Worm (Caenorhabditis elegans) whole organism, mixed stage, embryonic: ENCODE measurements around the gene ptr-9.

Experiments used
- M03D4.4 ChIP-seq: sonication (generic microtip); optimal IDR thresholded peaks from 2 replicates; lab custom pipeline; 2017; ENCODE audit warnings: mild to moderate bottlenecking, missing genetic modification characterization, missing compliant biosample characterization
- bed-3 ChIP-seq: fragments of 200-800 bp; sonication (Bioruptor generic); optimal IDR thresholded peaks from 3 replicates; lab custom pipeline; 2018; ENCODE audit warnings: mild to moderate bottlenecking, missing genetic modification characterization, moderate library complexity, missing compliant biosample characterization
- blmp-1 ChIP-seq: fragments of 150-350 bp; optimal IDR thresholded peaks from 2 replicates; lab custom pipeline; 2014; ENCODE audit warnings: missing biosample characterization, missing genetic modification characterization
- ceh-39 ChIP-seq: fragments of 150-350 bp; optimal IDR thresholded peaks from 2 replicates; lab custom pipeline; 2014; ENCODE audit warnings: missing biosample characterization, missing genetic modification characterization
- ceh-43 ChIP-seq: fragments of 200-800 bp; sonication (Bioruptor generic); optimal IDR thresholded peaks from 2 replicates; lab custom pipeline; 2018; ENCODE audit warnings: mild to moderate bottlenecking, missing genetic modification characterization, moderate library complexity, missing compliant biosample characterization
- ces-1 ChIP-seq: fragments of 150-350 bp; optimal IDR thresholded peaks from 2 replicates; lab custom pipeline; 2014; ENCODE audit warnings: missing biosample characterization, missing genetic modification reagents, missing genetic modification characterization
- cnd-1 ChIP-seq: fragments of 200-800 bp; sonication (Bioruptor generic); optimal IDR thresholded peaks from 2 replicates; lab custom pipeline; 2018; ENCODE audit warnings: mild to moderate bottlenecking, missing genetic modification characterization, missing compliant biosample characterization
- drap-1 ChIP-seq: fragments of 200-800 bp; sonication (Bioruptor generic); optimal IDR thresholded peaks from 3 replicates; lab custom pipeline; 2018; ENCODE audit warnings: mild to moderate bottlenecking, missing genetic modification characterization, missing compliant biosample characterization
- elt-3 ChIP-seq: fragments of 150-350 bp; optimal IDR thresholded peaks from 2 replicates; lab custom pipeline; 2014; ENCODE audit warnings: missing biosample characterization, missing genetic modification characterization
- flh-1 ChIP-seq: fragments of 200-800 bp; sonication (Bioruptor generic); optimal IDR thresholded peaks from 2 replicates; lab custom pipeline; 2018; ENCODE audit warnings: mild to moderate bottlenecking, missing genetic modification characterization, moderate library complexity, missing compliant biosample characterization
- ham-2 ChIP-seq: fragments of 200-800 bp; sonication (Bioruptor generic); optimal IDR thresholded peaks from 2 replicates; lab custom pipeline; 2018; ENCODE audit warnings: mild to moderate bottlenecking, missing genetic modification characterization, missing compliant biosample characterization
- hlh-1 ChIP-seq: fragments of 150-350 bp; optimal IDR thresholded peaks from 2 replicates; lab custom pipeline; 2014; ENCODE audit warnings: missing biosample characterization, missing genetic modification reagents, missing genetic modification characterization
- lin-13 ChIP-seq: fragments of 150-350 bp; optimal IDR thresholded peaks from 2 replicates; lab custom pipeline; 2014; ENCODE audit warnings: missing biosample characterization, missing genetic modification characterization
- lin-32 ChIP-seq: fragments of 200-800 bp; sonication (Bioruptor generic); optimal IDR thresholded peaks from 2 replicates; lab custom pipeline; 2018; ENCODE audit warnings: mild to moderate bottlenecking, missing genetic modification characterization, missing compliant biosample characterization
- lsy-2 ChIP-seq: fragments of 150-350 bp; optimal IDR thresholded peaks from 2 replicates; lab custom pipeline; 2014; ENCODE audit warnings: missing biosample characterization, missing genetic modification characterization
- mab-5 ChIP-seq: fragments of 150-350 bp; optimal IDR thresholded peaks from 2 replicates; lab custom pipeline; 2014; ENCODE audit warnings: missing biosample characterization, missing genetic modification characterization
- mep-1 ChIP-seq: fragments of 150-350 bp; optimal IDR thresholded peaks from 2 replicates; lab custom pipeline; 2017; ENCODE audit warnings: missing biosample characterization, missing genetic modification reagents, missing genetic modification characterization, inconsistent platforms
- mls-2 ChIP-seq: sonication (generic microtip); optimal IDR thresholded peaks from 2 replicates; lab custom pipeline; 2016; ENCODE audit warnings: mild to moderate bottlenecking, missing genetic modification characterization, moderate library complexity, missing compliant biosample characterization
- nhr-12 ChIP-seq: fragments of 150-350 bp; optimal IDR thresholded peaks from 2 replicates; lab custom pipeline; 2014; ENCODE audit warnings: missing biosample characterization, missing genetic modification characterization
- nhr-237 ChIP-seq: fragments of 150-350 bp; optimal IDR thresholded peaks from 2 replicates; lab custom pipeline; 2014; ENCODE audit warnings: missing biosample characterization, missing genetic modification characterization
- nhr-28 ChIP-seq: fragments of 150-350 bp; optimal IDR thresholded peaks from 2 replicates; lab custom pipeline; 2014; ENCODE audit warnings: missing biosample characterization, missing genetic modification characterization
- pha-4 ChIP-seq: fragments of 150-350 bp; optimal IDR thresholded peaks from 2 replicates; lab custom pipeline; 2018; ENCODE audit warnings: missing biosample characterization, missing genetic modification reagents, missing genetic modification characterization
- sem-2 ChIP-seq: fragments of 200-800 bp; sonication (Bioruptor generic); optimal IDR thresholded peaks from 2 replicates; lab custom pipeline; 2018; ENCODE audit warnings: mild to moderate bottlenecking, missing genetic modification characterization, missing compliant biosample characterization
- snpc-4 ChIP-seq: fragments of 150-350 bp; optimal IDR thresholded peaks from 2 replicates; lab custom pipeline; 2014; ENCODE audit warnings: missing biosample characterization, missing genetic modification characterization
- sptf-1 ChIP-seq: sonication (generic microtip); optimal IDR thresholded peaks from 2 replicates; lab custom pipeline; 2017; ENCODE audit warnings: mild to moderate bottlenecking, missing genetic modification characterization, moderate library complexity, missing compliant biosample characterization
- tbx-8 ChIP-seq: fragments of 200-800 bp; sonication (Bioruptor generic); optimal IDR thresholded peaks from 2 replicates; lab custom pipeline; 2018; ENCODE audit warnings: mild to moderate bottlenecking, missing genetic modification characterization, moderate library complexity, missing compliant biosample characterization
- unc-120 ChIP-seq: sonication (generic microtip); optimal IDR thresholded peaks from 2 replicates; lab custom pipeline; 2017; ENCODE audit warnings: missing genetic modification characterization, missing compliant biosample characterization; ENCODE audit not compliant: poor library complexity, severe bottlenecking
- unc-39 ChIP-seq: fragments of 150-350 bp; optimal IDR thresholded peaks from 2 replicates; lab custom pipeline; 2014; ENCODE audit warnings: missing biosample characterization, missing genetic modification characterization
- ztf-11 ChIP-seq: fragments of 150-350 bp; optimal IDR thresholded peaks from 2 replicates; lab custom pipeline; 2014; ENCODE audit warnings: missing biosample characterization, missing genetic modification characterization

The ptr-9 gene

DNA sequence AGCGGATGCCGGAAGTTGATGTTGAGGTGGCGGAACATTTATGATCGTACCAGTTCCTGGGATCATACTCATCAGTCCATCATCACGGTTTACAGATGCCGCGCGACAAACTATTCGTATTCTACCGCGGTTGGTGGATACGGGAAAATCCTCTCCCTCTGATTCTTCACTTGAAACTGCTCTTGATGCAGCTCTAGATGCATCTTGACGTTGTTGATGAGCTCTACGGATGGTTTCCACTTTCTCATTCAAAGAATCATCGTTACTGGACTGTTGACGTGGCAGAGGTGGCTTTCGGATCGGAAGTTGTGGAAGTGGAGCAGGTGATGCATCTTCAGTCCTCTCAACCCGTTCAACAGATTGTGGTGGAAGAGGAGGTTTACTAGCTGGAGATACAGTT, 12.3 kb downstream of the ptr-9 start:
- TF ChIP-seq drap-1 (GFP tag; lab: Kevin White, UChicago) (no peak), unc-120 (tag; lab: Kevin White, UChicago) (no peak), mep-1 (no peak), blmp-1 (tag; lab: Kevin White, UChicago) (no peak), snpc-4 (tag; lab: Kevin White, UChicago) (no peak), ceh-43 (no peak), sptf-1 (tag; lab: Kevin White, UChicago) (no peak), pha-4 (tag; lab: Kevin White, UChicago) (no peak), cnd-1 (tag; lab: Kevin White, UChicago) (no peak), bed-3 (GFP tag; lab: Kevin White, UChicago) (no peak), flh-1 (GFP tag; lab: Kevin White, UChicago) (no peak), elt-3 (tag; lab: Kevin White, UChicago) (no peak), mls-2 (tag; lab: Kevin White, UChicago) (no peak), lsy-2 (tag; lab: Kevin White, UChicago) (no peak), tbx-8 (GFP tag; lab: Kevin White, UChicago) (no peak), ztf-11 (tag; lab: Kevin White, UChicago) (no peak), lin-32 (no peak), unc-39 (tag; lab: Kevin White, UChicago) (no peak)

DNA sequence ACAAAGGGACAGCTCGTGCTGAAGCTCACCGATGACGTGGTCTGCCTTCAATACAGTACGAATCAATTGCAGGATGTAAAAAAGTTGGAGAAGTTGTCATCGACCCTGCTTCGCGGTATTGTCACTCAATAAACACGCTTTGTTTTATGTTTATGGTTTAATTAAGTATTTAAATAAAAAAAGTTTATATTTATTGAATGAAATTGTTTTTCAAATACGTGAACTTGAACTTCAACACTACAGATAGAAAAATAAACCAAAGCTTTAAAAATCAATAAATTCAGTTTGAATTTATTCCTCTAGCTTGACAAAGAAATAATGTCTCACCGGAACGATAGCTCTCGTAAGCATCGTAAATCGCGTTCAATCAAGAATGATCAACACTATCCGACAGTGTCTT, 15.7 kb downstream of the ptr-9 start, which contains the start of gene ZK512.8:
ZK512.8 (plus strand) TSS at position 301 of the 400 bp plus-strand sequence.
- no peak for TF ChIP-seq blmp-1 (tag; lab: Kevin White, UChicago)
- TF ChIP-seq snpc-4 (tag; lab: Kevin White, UChicago) = no peak
- no peak for TF ChIP-seq ham-2 (GFP tag; lab: Kevin White, UChicago)
- TF ChIP-seq lin-32 = no peak
- no peak for TF ChIP-seq cnd-1 (tag; lab: Kevin White, UChicago)
- no peak for TF ChIP-seq lin-13 (tag; lab: Kevin White, UChicago)
- no peak for TF ChIP-seq sptf-1 (tag; lab: Kevin White, UChicago)
- TF ChIP-seq nhr-12 (tag; lab: Kevin White, UChicago) = no peak
- TF ChIP-seq sem-2 (GFP tag; lab: Kevin White, UChicago) = no peak
- TF ChIP-seq mep-1 = no peak
- no peak for TF ChIP-seq unc-39 (tag; lab: Kevin White, UChicago)

DNA sequence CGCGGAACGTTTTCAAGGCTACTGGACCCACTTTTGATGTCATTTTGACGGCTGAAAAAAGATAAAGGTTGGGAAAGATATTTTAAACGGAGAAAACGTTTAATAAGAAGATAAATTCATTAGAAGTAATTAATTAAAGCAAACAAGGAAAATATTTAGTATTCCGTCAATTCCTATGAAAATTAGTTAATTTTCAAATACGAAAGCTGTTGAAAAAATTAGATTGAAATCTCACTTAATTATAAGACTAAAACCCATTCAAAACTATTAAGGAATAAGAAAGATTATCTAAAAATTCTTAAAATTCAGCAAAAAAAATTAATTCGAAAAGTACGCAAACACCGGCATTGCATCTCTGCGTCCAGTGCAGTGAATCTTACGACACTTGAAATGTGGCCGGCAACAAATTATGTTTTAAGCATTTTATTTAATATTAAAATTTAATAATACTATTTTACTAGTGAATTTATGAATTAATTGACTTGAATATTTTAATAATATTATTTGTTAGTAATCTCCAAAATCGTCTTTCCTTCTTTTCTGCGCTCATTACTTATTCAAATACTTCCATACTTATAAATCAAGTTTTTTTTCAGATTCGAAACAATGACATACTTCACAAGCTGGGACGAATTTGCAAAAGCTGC, 16.6 kb downstream of the ptr-9 start, which contains the start of the genes ZK512.2 and ZK512.4:
ZK512.2 (minus strand) TSS at position 51 of the 647 bp plus-strand sequence.
ZK512.4 (plus strand) TSS at position 597 of the 647 bp plus-strand sequence.
- TF ChIP-seq ces-1 (peak; percentile 53), lsy-2 (tag; lab: Kevin White, UChicago) (peak; percentile 24), hlh-1 (tag; lab: Kevin White, UChicago) (no peak)

DNA sequence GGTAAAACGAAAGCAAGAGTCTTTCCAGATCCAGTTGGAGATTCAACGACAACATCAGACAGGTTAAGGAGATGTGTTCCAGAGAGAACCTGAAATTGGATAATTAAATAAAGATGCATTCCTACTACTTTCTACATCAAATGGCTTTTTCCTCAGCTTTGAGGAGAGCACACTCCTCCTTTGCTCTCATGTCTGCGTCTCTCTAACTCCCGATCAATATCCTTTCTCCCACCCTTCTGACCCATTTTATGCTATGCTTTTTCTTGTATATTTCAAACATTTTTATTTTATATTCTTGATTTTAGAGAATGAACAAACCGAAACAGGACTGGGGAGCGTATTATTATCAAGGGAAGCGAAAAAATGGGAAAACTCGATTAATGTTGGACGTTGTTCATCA, 17.5 kb downstream of the ptr-9 start, which contains the start of gene ZK512.11:
ZK512.11 (plus strand) TSS at position 301 of the 400 bp plus-strand sequence.
- TF ChIP-seq sptf-1 (tag; lab: Kevin White, UChicago) = no peak
- peak; percentile 74 for TF ChIP-seq ces-1

DNA sequence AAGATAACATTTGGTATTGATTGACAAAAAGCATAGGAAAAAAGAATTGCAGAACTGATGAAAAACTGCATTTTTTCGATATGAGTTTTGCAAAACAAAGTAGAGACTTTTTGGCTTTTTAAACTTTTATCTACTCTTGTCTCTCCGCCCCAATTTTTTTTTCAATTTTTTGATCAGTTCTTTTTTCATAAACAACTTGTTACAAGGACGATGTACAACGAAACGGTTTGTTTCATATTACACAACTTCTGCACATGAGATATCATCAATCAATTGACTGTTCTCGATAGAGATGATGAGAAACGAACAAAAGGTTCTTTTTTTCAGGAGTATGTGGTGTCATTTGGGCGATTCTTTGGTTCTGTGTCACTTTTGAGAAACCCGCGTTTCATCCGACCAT, 22.9 kb downstream of the ptr-9 start, which contains the start of gene ZK512.7:
ZK512.7 (minus strand) TSS at position 101 of the 400 bp plus-strand sequence.
- TF ChIP-seq lin-13 (tag; lab: Kevin White, UChicago) (no peak), mab-5 (tag; lab: Kevin White, UChicago) (no peak), tbx-8 (GFP tag; lab: Kevin White, UChicago) (no peak), ceh-39 (no peak), nhr-12 (tag; lab: Kevin White, UChicago) (no peak), flh-1 (GFP tag; lab: Kevin White, UChicago) (no peak), nhr-28 (tag; lab: Kevin White, UChicago) (no peak), M03D4.4 (no peak), unc-120 (tag; lab: Kevin White, UChicago) (no peak)

DNA sequence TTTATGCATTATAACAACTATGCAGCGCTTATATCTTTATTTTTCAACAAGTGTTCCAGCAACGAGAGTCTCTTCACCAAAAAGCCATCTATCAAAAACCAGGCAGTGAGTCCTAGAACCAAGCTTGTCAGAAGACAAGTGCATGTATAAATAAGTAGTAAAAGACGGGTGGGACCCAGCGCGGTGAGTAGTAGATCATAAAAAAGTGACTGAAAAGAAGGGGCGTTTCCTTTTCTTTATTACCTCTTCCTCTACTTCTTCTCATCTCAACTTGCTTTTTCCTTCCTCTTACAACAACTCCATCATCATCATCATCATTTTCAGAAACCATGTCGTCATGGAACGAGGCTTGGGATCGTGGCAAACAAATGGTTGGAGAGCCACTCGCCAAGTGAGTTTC, 24.9 kb downstream of the ptr-9 start, which contains the start of gene eat-4:
eat-4 (plus strand) TSS at position 301 of the 400 bp plus-strand sequence.
- no peak for TF ChIP-seq unc-120 (tag; lab: Kevin White, UChicago)
- TF ChIP-seq ceh-39 = no peak
- TF ChIP-seq cnd-1 (tag; lab: Kevin White, UChicago) = no peak
- no peak for TF ChIP-seq hlh-1 (tag; lab: Kevin White, UChicago)
- TF ChIP-seq mep-1 = no peak
- no peak for TF ChIP-seq unc-39 (tag; lab: Kevin White, UChicago)
- no peak for TF ChIP-seq flh-1 (GFP tag; lab: Kevin White, UChicago)
- TF ChIP-seq nhr-237 (tag; lab: Kevin White, UChicago) = no peak
- TF ChIP-seq blmp-1 (tag; lab: Kevin White, UChicago) = no peak
- TF ChIP-seq mab-5 (tag; lab: Kevin White, UChicago) = no peak
